Worm (Caenorhabditis elegans) whole organism, L3 larva: ENCODE measurements around the gene lhfp-4.

Experiments used
- R02D3.7 ChIP-seq: fragments of 150-350 bp; optimal IDR thresholded peaks from 2 replicates; lab custom pipeline; 2014; ENCODE audit warnings: missing biosample characterization, missing genetic modification characterization
- ZK546.5 ChIP-seq: sonication (generic microtip); optimal IDR thresholded peaks from 2 replicates; lab custom pipeline; 2017; ENCODE audit warnings: missing biosample characterization, missing genetic modification characterization
- aly-2 ChIP-seq: fragments of 150-350 bp; optimal IDR thresholded peaks from 2 replicates; lab custom pipeline; 2014; ENCODE audit warnings: missing biosample characterization, missing genetic modification characterization
- ama-1 ChIP-seq: fragments of 150-350 bp; optimal IDR thresholded peaks from 2 replicates; lab custom pipeline; 2018
- ceh-16 ChIP-seq: sonication (generic microtip); optimal IDR thresholded peaks from 2 replicates; lab custom pipeline; 2017; ENCODE audit warnings: missing biosample characterization, missing genetic modification characterization
- ceh-28 ChIP-seq: fragments of 150-350 bp; optimal IDR thresholded peaks from 2 replicates; lab custom pipeline; 2014; ENCODE audit warnings: missing biosample characterization, missing genetic modification reagents, missing genetic modification characterization
- ceh-82 ChIP-seq: fragments of 150-350 bp; optimal IDR thresholded peaks from 2 replicates; lab custom pipeline; 2014; ENCODE audit warnings: missing biosample characterization, missing genetic modification characterization
- daf-12 ChIP-seq: fragments of 150-350 bp; optimal IDR thresholded peaks from 2 replicates; lab custom pipeline; 2014; ENCODE audit warnings: missing biosample characterization, missing genetic modification reagents, missing genetic modification characterization
- egl-27 ChIP-seq: sonication (generic microtip); optimal IDR thresholded peaks from 4 replicates; lab custom pipeline; 2017; ENCODE audit warnings: missing biosample characterization, missing genetic modification reagents, missing genetic modification characterization
- egl-5 ChIP-seq: fragments of 150-350 bp; optimal IDR thresholded peaks from 2 replicates; lab custom pipeline; 2017; ENCODE audit warnings: missing biosample characterization, missing genetic modification reagents, missing genetic modification characterization, inconsistent platforms
- elt-2 ChIP-seq: sonication (generic microtip); optimal IDR thresholded peaks from 2 replicates; lab custom pipeline; 2016; ENCODE audit warnings: missing genetic modification reagents, mild to moderate bottlenecking, missing genetic modification characterization, missing compliant biosample characterization
- elt-3 ChIP-seq, 3 experiments: fragments of 150-350 bp in 1 of 3; sonication (generic microtip) in 2 of 3; optimal IDR thresholded peaks; 2 replicates in 2 of 3; 4 replicates in 1 of 3; lab custom pipeline; 2014 to 2017; ENCODE audit warnings: missing biosample characterization in 3 of 3, missing genetic modification characterization in 3 of 3
- eor-1 ChIP-seq, 2 experiments: fragments of 150-350 bp; optimal IDR thresholded peaks; 2 replicates each; lab custom pipeline; 2014 to 2018; ENCODE audit warnings: missing biosample characterization in 2 of 2, missing genetic modification characterization in 2 of 2
- fkh-10 ChIP-seq: sonication (generic microtip); optimal IDR thresholded peaks from 2 replicates; lab custom pipeline; 2017; ENCODE audit warnings: missing biosample characterization, missing genetic modification reagents, missing genetic modification characterization
- fkh-2 ChIP-seq: fragments of 150-350 bp; optimal IDR thresholded peaks from 2 replicates; lab custom pipeline; 2014; ENCODE audit warnings: missing biosample characterization, missing genetic modification reagents, missing genetic modification characterization
- fos-1 ChIP-seq: fragments of 150-350 bp; optimal IDR thresholded peaks from 2 replicates; lab custom pipeline; 2014; ENCODE audit warnings: missing biosample characterization, missing genetic modification characterization
- hmg-11 ChIP-seq: sonication (generic microtip); optimal IDR thresholded peaks from 2 replicates; lab custom pipeline; 2016; ENCODE audit warnings: missing genetic modification characterization, missing compliant biosample characterization
- jun-1 ChIP-seq: fragments of 150-350 bp; optimal IDR thresholded peaks from 2 replicates; lab custom pipeline; 2014; ENCODE audit warnings: missing biosample characterization, missing genetic modification reagents, missing genetic modification characterization
- lin-15B ChIP-seq: fragments of 150-350 bp; optimal IDR thresholded peaks from 2 replicates; lab custom pipeline; 2014; ENCODE audit warnings: missing biosample characterization, missing genetic modification characterization
- lin-39 ChIP-seq: fragments of 150-350 bp; optimal IDR thresholded peaks from 2 replicates; lab custom pipeline; 2018; ENCODE audit warnings: missing biosample characterization, missing genetic modification reagents, missing genetic modification characterization
- lsy-12 ChIP-seq: sonication (generic microtip); optimal IDR thresholded peaks from 2 replicates; lab custom pipeline; 2016; ENCODE audit warnings: mild to moderate bottlenecking, missing genetic modification characterization, missing compliant biosample characterization
- mml-1 ChIP-seq: fragments of 150-350 bp; sonication (generic microtip); optimal IDR thresholded peaks from 3 replicates; lab custom pipeline; 2014; ENCODE audit warnings: missing biosample characterization, missing genetic modification characterization
- nfya-1 ChIP-seq: sonication (generic microtip); optimal IDR thresholded peaks from 2 replicates; lab custom pipeline; 2017; ENCODE audit warnings: missing genetic modification characterization, mild to moderate bottlenecking, missing compliant biosample characterization, antibody characterized with exemption, moderate library complexity; ENCODE audit not compliant: insufficient read depth
- nhr-23 ChIP-seq: fragments of 150-350 bp; optimal IDR thresholded peaks from 2 replicates; lab custom pipeline; 2014; ENCODE audit warnings: missing biosample characterization, missing genetic modification reagents, missing genetic modification characterization
- nhr-237 ChIP-seq: fragments of 150-350 bp; optimal IDR thresholded peaks from 2 replicates; lab custom pipeline; 2014; ENCODE audit warnings: missing biosample characterization, missing genetic modification characterization
- nhr-25 ChIP-seq: sonication (generic microtip); optimal IDR thresholded peaks from 2 replicates; lab custom pipeline; 2017; ENCODE audit warnings: missing biosample characterization, missing genetic modification characterization
- nhr-28 ChIP-seq: fragments of 150-350 bp; optimal IDR thresholded peaks from 2 replicates; lab custom pipeline; 2014; ENCODE audit warnings: missing biosample characterization, missing genetic modification characterization
- nhr-43 ChIP-seq: sonication (generic microtip); optimal IDR thresholded peaks from 2 replicates; lab custom pipeline; 2016; ENCODE audit warnings: mild to moderate bottlenecking, missing genetic modification characterization, missing compliant biosample characterization; ENCODE audit not compliant: poor library complexity, severe bottlenecking
- nhr-67 ChIP-seq: fragments of 150-350 bp; optimal IDR thresholded peaks from 2 replicates; lab custom pipeline; 2014; ENCODE audit warnings: missing biosample characterization, missing genetic modification characterization
- nhr-76 ChIP-seq: fragments of 150-350 bp; sonication (generic microtip); optimal IDR thresholded peaks from 5 replicates; lab custom pipeline; 2014; ENCODE audit warnings: missing biosample characterization, missing genetic modification characterization
- nhr-77 ChIP-seq: fragments of 150-350 bp; optimal IDR thresholded peaks from 2 replicates; lab custom pipeline; 2014; ENCODE audit warnings: missing biosample characterization, missing genetic modification characterization
- pha-4 ChIP-seq: fragments of 150-350 bp; optimal IDR thresholded peaks from 2 replicates; lab custom pipeline; 2014; ENCODE audit warnings: missing biosample characterization, missing genetic modification reagents, missing genetic modification characterization
- pqm-1 ChIP-seq: fragments of 150-350 bp; optimal IDR thresholded peaks from 2 replicates; lab custom pipeline; 2017; ENCODE audit warnings: missing biosample characterization, missing genetic modification characterization, inconsistent platforms
- sea-2 ChIP-seq: fragments of 150-350 bp; sonication (generic microtip); optimal IDR thresholded peaks from 4 replicates; lab custom pipeline; 2014; ENCODE audit warnings: missing biosample characterization, missing genetic modification reagents, missing genetic modification characterization
- skn-1 ChIP-seq: fragments of 150-350 bp; optimal IDR thresholded peaks from 2 replicates; lab custom pipeline; 2014; ENCODE audit warnings: missing biosample characterization, missing genetic modification characterization
- snpc-4 ChIP-seq: fragments of 150-350 bp; optimal IDR thresholded peaks from 2 replicates; lab custom pipeline; 2014; ENCODE audit warnings: missing biosample characterization, missing genetic modification characterization
- tbx-2 ChIP-seq: sonication (generic microtip); optimal IDR thresholded peaks from 2 replicates; lab custom pipeline; 2016; ENCODE audit warnings: mild to moderate bottlenecking, missing genetic modification characterization, missing compliant biosample characterization
- unc-39 ChIP-seq: sonication (generic microtip); optimal IDR thresholded peaks from 4 replicates; lab custom pipeline; 2017; ENCODE audit warnings: missing biosample characterization, missing genetic modification characterization
- unc-62 ChIP-seq: fragments of 150-350 bp; sonication (generic microtip); optimal IDR thresholded peaks from 4 replicates; lab custom pipeline; 2014; ENCODE audit warnings: missing biosample characterization, missing genetic modification reagents, missing genetic modification characterization
- ztf-11 ChIP-seq: fragments of 150-350 bp; optimal IDR thresholded peaks from 2 replicates; lab custom pipeline; 2014; ENCODE audit warnings: missing biosample characterization, missing genetic modification characterization
- ztf-4 ChIP-seq: fragments of 150-350 bp; optimal IDR thresholded peaks from 2 replicates; lab custom pipeline; 2014; ENCODE audit warnings: missing biosample characterization, missing genetic modification characterization

Gene lhfp-4

ce11 chrIV:17281060-17282021 is 6.0 kb downstream of the lhfp-4 start:
- TF ChIP-seq tbx-2 (tag; lab: Kevin White, UChicago): peak; percentile 84
- TF ChIP-seq egl-5: no peak
- TF ChIP-seq unc-39 (tag; lab: Kevin White, UChicago): no peak
- peak; percentile 77 for TF ChIP-seq fos-1 (tag; lab: Kevin White, UChicago)
- peak; percentile 49 for TF ChIP-seq snpc-4 (tag; lab: Kevin White, UChicago)
- peak; percentile 87 for TF ChIP-seq aly-2 (tag; lab: Kevin White, UChicago)
- TF ChIP-seq ama-1: peak; percentile 99
- no peak for TF ChIP-seq ztf-11
- TF ChIP-seq daf-12 (tag; lab: Kevin White, UChicago): no peak
- TF ChIP-seq mml-1 (tag; lab: Kevin White, UChicago): no peak
- TF ChIP-seq nhr-28 (tag; lab: Kevin White, UChicago): no peak
- TF ChIP-seq lsy-12 (tag; lab: Kevin White, UChicago): peak; percentile 75
- no peak for TF ChIP-seq R02D3.7 (tag; lab: Kevin White, UChicago)
- TF ChIP-seq nhr-67 (tag; lab: Kevin White, UChicago): no peak
- no peak for TF ChIP-seq eor-1 (tag; optimal IDR thresholded peaks at IDR 0.05; lab: Kevin White, UChicago)
- peak; percentile 88 for TF ChIP-seq pha-4
- peak; percentile 65 for TF ChIP-seq jun-1 (tag; lab: Kevin White, UChicago)
- no peak for TF ChIP-seq ZK546.5
- no peak for TF ChIP-seq nhr-77 (tag; lab: Kevin White, UChicago)
- TF ChIP-seq lin-39 (tag; lab: Kevin White, UChicago): no peak
- no peak for TF ChIP-seq ceh-82 (tag; lab: Kevin White, UChicago)
- TF ChIP-seq fkh-2 (tag; lab: Kevin White, UChicago): no peak
- peak; percentile 62 for TF ChIP-seq elt-2 (tag; lab: Kevin White, UChicago)
- no peak for TF ChIP-seq sea-2
- peak; percentile 76 for TF ChIP-seq nhr-25 (tag; lab: Kevin White, UChicago)
- TF ChIP-seq ceh-16 (tag; lab: Kevin White, UChicago): no peak
- peak; percentile 42 for TF ChIP-seq nhr-23
- TF ChIP-seq elt-3 (tag; optimal IDR thresholded peaks at IDR 0.05; lab: Kevin White, UChicago): no peak
- TF ChIP-seq unc-62 (GFP tag; lab: Kevin White, UChicago): peak; percentile 51
- peak; percentile 61 for TF ChIP-seq nhr-43 (tag; lab: Kevin White, UChicago)
- no peak for TF ChIP-seq hmg-11 (tag; lab: Kevin White, UChicago)
- TF ChIP-seq nfya-1 (tag; lab: Kevin White, UChicago): peak; percentile 64
- no peak for TF ChIP-seq pqm-1 (tag; lab: Kevin White, UChicago)
- no peak for TF ChIP-seq nhr-237
- no peak for TF ChIP-seq fkh-10 (GFP tag; lab: Kevin White, UChicago)
- TF ChIP-seq ceh-28 (tag; lab: Kevin White, UChicago): peak; percentile 30
- TF ChIP-seq lin-15B: no peak
- peak; percentile 87 for TF ChIP-seq ztf-4
- TF ChIP-seq skn-1 (tag; lab: Kevin White, UChicago): no peak
- TF ChIP-seq nhr-76 (tag; lab: Kevin White, UChicago): no peak

ce11 chrIV:17284099-17284498 is 8.7 kb downstream of the lhfp-4 start, which contains the start of gene nra-1:
TSS of gene nra-1 (minus strand) at chrIV:17284199.
- no peak for TF ChIP-seq hmg-11 (tag; lab: Kevin White, UChicago)

ce11 chrIV:17285263-17285662 is 9.9 kb downstream of the lhfp-4 start:
- TF ChIP-seq skn-1 (tag; lab: Kevin White, UChicago): no peak
- TF ChIP-seq egl-27 (tag; lab: Kevin White, UChicago): no peak
- no peak for TF ChIP-seq fos-1 (tag; lab: Kevin White, UChicago)
- TF ChIP-seq lin-39 (tag; lab: Kevin White, UChicago): peak; percentile 35
- no peak for TF ChIP-seq nhr-23
- peak; percentile 33 for TF ChIP-seq fkh-10 (GFP tag; lab: Kevin White, UChicago)
- TF ChIP-seq snpc-4 (tag; lab: Kevin White, UChicago): peak; percentile 29
- no peak for TF ChIP-seq tbx-2 (tag; lab: Kevin White, UChicago)
- TF ChIP-seq fkh-2 (tag; lab: Kevin White, UChicago): no peak
- TF ChIP-seq mml-1 (tag; lab: Kevin White, UChicago): no peak
- TF ChIP-seq ceh-82 (tag; lab: Kevin White, UChicago): no peak
- peak; percentile 49 for TF ChIP-seq nfya-1 (tag; lab: Kevin White, UChicago)
